Fruit fly (Drosophila melanogaster): Measurements from ENCODE around the gene CG17721.

Gene CG17721

DNA sequence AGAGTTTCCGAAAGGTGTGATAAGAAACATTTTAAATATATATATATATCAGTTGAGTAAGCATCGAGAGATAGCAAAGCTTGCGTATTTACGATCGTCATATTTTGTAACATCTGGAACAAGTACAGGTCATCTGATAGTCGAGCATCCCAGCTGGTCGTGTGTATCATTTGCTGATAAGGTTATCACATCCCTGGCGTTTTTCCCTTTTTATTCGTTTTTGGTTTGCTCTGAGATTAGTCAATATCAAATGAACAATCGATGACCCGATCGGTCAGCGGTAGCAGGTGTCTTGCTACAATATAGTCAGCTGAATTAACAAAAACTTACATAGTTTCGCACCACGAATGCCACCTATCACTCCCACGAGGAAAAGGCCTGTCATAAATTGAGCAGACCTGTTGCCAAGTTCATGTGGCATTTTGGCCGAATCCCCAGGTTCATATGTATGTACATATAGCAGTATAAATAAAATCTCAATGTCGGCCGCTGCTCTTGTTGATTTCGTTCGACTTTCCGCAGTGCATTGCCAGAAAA is 34.0 kb upstream of the CG17721 start (continued):
- TF ChIP-seq CG3281 (GFP tag; optimal IDR thresholded peaks at IDR 0.05) (peak; percentile 63), nerfin-1 (tag; optimal IDR thresholded peaks at IDR 0.05) (no peak), HmgD (GFP tag; optimal IDR thresholded peaks at IDR 0.05) (no peak), CG6813 (GFP tag; optimal IDR thresholded peaks at IDR 0.05) (peak; percentile 35), fd64A (GFP tag; optimal IDR thresholded peaks at IDR 0.05) (no peak), Jarid2 (GFP tag; optimal IDR thresholded peaks at IDR 0.05) (no peak), CG17802 (tag; optimal IDR thresholded peaks at IDR 0.05) (no peak), chif (GFP tag; optimal IDR thresholded peaks at IDR 0.05) (no peak), chn (GFP tag; optimal IDR thresholded peaks at IDR 0.05) (no peak), aop (GFP tag; IDR thresholded peaks at IDR 0.05) (no peak), nau (GFP tag; optimal IDR thresholded peaks at IDR 0.05) (peak; percentile 16), row (GFP tag; IDR thresholded peaks at IDR 0.05) (peak; percentile 92), oc (tag; optimal IDR thresholded peaks at IDR 0.05) (peak; percentile 19), dysf (GFP tag; IDR thresholded peaks at IDR 0.05) (peak; percentile 73), CG42726 (GFP tag; IDR thresholded peaks at IDR 0.05; ENCODE audit: partially characterized antibody) (no peak), CG18476 (GFP tag; optimal IDR thresholded peaks at IDR 0.05) (peak; percentile 37), CG34422 (GFP tag; IDR thresholded peaks at IDR 0.05) (0 out of 3 replicates have a peak, but pooled peaks have one; percentile 9), CG18764 (GFP tag; optimal IDR thresholded peaks at IDR 0.05) (no peak), H15 (GFP tag; IDR thresholded peaks at IDR 0.05) (peak; percentile 55; the same call in 2 of the 3 replicates), Ravus (GFP tag; IDR thresholded peaks at IDR 0.05) (no peak), gfzf (GFP tag; optimal IDR thresholded peaks at IDR 0.05) (no peak), CG14965 (GFP tag; optimal IDR thresholded peaks at IDR 0.05; ENCODE audit: borderline replicate concordance) (no peak), pan (optimal IDR thresholded peaks at IDR 0.05) (no peak), pan (GFP tag; optimal IDR thresholded peaks at IDR 0.05 in 1 of 2, IDR thresholded peaks at IDR 0.05 in 1 of 2) (peak in 1 of 2 experiments; percentile 69), CG14667 (GFP tag; IDR thresholded peaks at IDR 0.05) (no peak), CG1602 (GFP tag; optimal IDR thresholded peaks at IDR 0.05) (peak; percentile 9), CG9727 (GFP tag; optimal IDR thresholded peaks at IDR 0.05) (peak; percentile 60), B-H1 (GFP tag; IDR thresholded peaks at IDR 0.05) (no peak), ro (GFP tag; IDR thresholded peaks at IDR 0.05) (no peak), Lhr (GFP tag; optimal IDR thresholded peaks at IDR 0.05) (no peak), YL-1 (GFP tag; optimal IDR thresholded peaks at IDR 0.05) (no peak), CG9876 (GFP tag; optimal IDR thresholded peaks at IDR 0.05) (no peak), CG12942 (GFP tag; optimal IDR thresholded peaks at IDR 0.05) (peak; percentile 38), MBD-R2 (GFP tag; IDR thresholded peaks at IDR 0.05) (no peak), tin (GFP tag; optimal IDR thresholded peaks at IDR 0.05) (peak; percentile 5), TFAM (GFP tag; optimal IDR thresholded peaks at IDR 0.05) (no peak), Sox100B (GFP tag; optimal IDR thresholded peaks at IDR 0.05) (no peak), pros (GFP tag; optimal IDR thresholded peaks at IDR 0.05) (no peak), CG7372 (GFP tag; IDR thresholded peaks at IDR 0.05) (no peak), CG9215 (GFP tag; IDR thresholded peaks at IDR 0.05) (peak; percentile 41; the same call in 1 of the 2 replicates), CG32767 (GFP tag; IDR thresholded peaks at IDR 0.05) (peak; percentile 46; the same call in 1 of the 2 replicates), yki (optimal IDR thresholded peaks at IDR 0.05) (no peak), mam (GFP tag; optimal IDR thresholded peaks at IDR 0.05) (peak; percentile 38), Optix (GFP tag; IDR thresholded peaks at IDR 0.05) (0 out of 3 replicates have a peak, but pooled peaks have one; percentile 5), Deaf1 (tag; optimal IDR thresholded peaks at IDR 0.05) (peak; percentile 26), ase (GFP tag; IDR thresholded peaks at IDR 0.05) (no peak), crc (GFP tag; optimal IDR thresholded peaks at IDR 0.05) (no peak), E2f1 (GFP tag; IDR thresholded peaks at IDR 0.05) (peak; percentile 56), Nf-YC (tag; optimal IDR thresholded peaks at IDR 0.05) (no peak), CG12155 (GFP tag; optimal IDR thresholded peaks at IDR 0.05) (peak; percentile 42), CG2120 (GFP tag; optimal IDR thresholded peaks at IDR 0.05) (peak; percentile 81), CG13624 (GFP tag; optimal IDR thresholded peaks at IDR 0.05) (no peak)
